Worm (Caenorhabditis elegans): ENCODE data around the gene C23H5.15.
"Not testable (repeated sequence)": the region's sequence is repeated elsewhere in the genome, so short reads cannot be mapped to it uniquely, and the experiment has no call there.

DNA sequence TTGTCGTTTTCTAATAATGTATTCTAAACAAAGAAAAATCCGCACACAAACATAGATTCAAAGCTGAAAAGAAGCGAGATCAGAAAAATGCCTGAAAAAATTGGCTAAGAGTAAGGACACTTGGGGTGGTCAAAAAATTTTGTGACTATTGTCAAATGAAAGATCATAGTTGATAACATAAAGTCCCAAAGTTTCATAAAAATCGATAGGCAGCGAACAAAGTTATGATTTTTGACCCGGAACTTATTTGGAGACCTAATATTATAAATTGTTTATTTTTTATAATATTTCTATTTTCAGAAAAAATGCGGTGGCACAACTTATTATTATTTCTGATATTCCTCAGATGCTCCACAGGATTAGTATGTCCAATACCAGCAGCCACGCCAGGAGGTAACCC is 51.5 kb downstream of the C23H5.15 start, which contains the start of gene R05C11.4:
- TF ChIP-seq mep-1 (tag; optimal IDR thresholded peaks at IDR 0.05); nhr-111 (GFP tag; optimal IDR thresholded peaks at IDR 0.05); lin-39 (tag; optimal IDR thresholded peaks at IDR 0.05); snpc-4 (tag; optimal IDR thresholded peaks at IDR 0.05); nhr-25 (tag; optimal IDR thresholded peaks at IDR 0.05; ENCODE audit: borderline replicate concordance, insufficient read depth); nhr-11 (tag; optimal IDR thresholded peaks at IDR 0.05); lir-3 (tag; optimal IDR thresholded peaks at IDR 0.05); mes-2 (tag; optimal IDR thresholded peaks at IDR 0.05; ENCODE audit: poor library complexity, severe bottlenecking); lin-29 (GFP tag; IDR thresholded peaks at IDR 0.05): not testable (repeated sequence)
